Fruit fly (Drosophila melanogaster): ENCODE data around the gene dj.

Gene dj

DNA sequence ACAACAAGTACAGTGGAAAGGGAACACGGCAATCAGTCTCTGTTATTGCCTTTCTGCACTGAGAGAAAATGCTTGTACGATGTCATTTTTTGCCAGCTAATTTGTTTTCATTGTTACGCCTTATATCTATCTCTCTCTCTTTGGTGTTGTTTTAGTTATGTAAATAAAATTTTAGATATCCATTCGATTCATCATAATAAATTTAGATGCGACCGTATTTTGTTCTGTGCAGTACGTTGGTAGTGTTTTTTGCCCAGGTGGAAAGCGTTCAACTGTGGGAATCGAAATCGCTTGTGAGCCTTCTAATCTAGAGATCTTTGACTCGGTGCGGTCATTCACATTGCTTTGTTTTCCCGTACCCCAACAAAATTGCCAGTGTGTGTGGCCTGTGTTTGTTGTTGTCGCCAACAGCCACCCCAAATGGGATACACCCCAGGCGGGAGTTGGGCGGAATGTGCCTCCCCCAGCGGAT lies 16.6 kb downstream of the dj start (continued):
- TF ChIP-seq gcm2 (GFP tag; optimal IDR thresholded peaks at IDR 0.05) (peak; percentile 79), fd3F (GFP tag; optimal IDR thresholded peaks at IDR 0.05) (peak; percentile 73), B-H2 (GFP tag; optimal IDR thresholded peaks at IDR 0.05) (peak; percentile 65), tio (GFP tag; optimal IDR thresholded peaks at IDR 0.05) (peak; percentile 85), CTCF (GFP tag; optimal IDR thresholded peaks at IDR 0.05) (peak; percentile 64), trh (GFP tag; optimal IDR thresholded peaks at IDR 0.05) (peak; percentile 54), unpg (GFP tag; optimal IDR thresholded peaks at IDR 0.05) (peak; percentile 91), TFAM (GFP tag; optimal IDR thresholded peaks at IDR 0.05) (peak; percentile 52), pros (GFP tag; optimal IDR thresholded peaks at IDR 0.05) (no peak), Ravus (GFP tag; IDR thresholded peaks at IDR 0.05) (no peak), ATbp (GFP tag; optimal IDR thresholded peaks at IDR 0.05) (peak; percentile 91), Hmx (GFP tag; optimal IDR thresholded peaks at IDR 0.05) (peak; percentile 79), tgo (GFP tag; IDR thresholded peaks at IDR 0.05) (no peak), zf30C (GFP tag; optimal IDR thresholded peaks at IDR 0.05) (peak; percentile 94), Optix (GFP tag; IDR thresholded peaks at IDR 0.05) (no peak), Blimp-1 (GFP tag; optimal IDR thresholded peaks at IDR 0.05) (peak; percentile 88), crc (GFP tag; optimal IDR thresholded peaks at IDR 0.05) (peak; percentile 74), croc (GFP tag; conservative IDR thresholded peaks at IDR 0.05) (peak; percentile 77), Dp (GFP tag; optimal IDR thresholded peaks at IDR 0.05) (no peak), CkIIα-i1 (GFP tag; IDR thresholded peaks at IDR 0.05) (no peak), z (GFP tag; IDR thresholded peaks at IDR 0.05) (no peak), hbn (GFP tag; IDR thresholded peaks at IDR 0.05; ENCODE audit: partially characterized antibody) (no peak), CG10147 (GFP tag; optimal IDR thresholded peaks at IDR 0.05) (peak; percentile 92), luna (GFP tag; optimal IDR thresholded peaks at IDR 0.05) (peak; percentile 74), Sox102F (GFP tag; optimal IDR thresholded peaks at IDR 0.05) (peak; percentile 91), wdn (GFP tag; IDR thresholded peaks at IDR 0.05) (no peak)

DNA sequence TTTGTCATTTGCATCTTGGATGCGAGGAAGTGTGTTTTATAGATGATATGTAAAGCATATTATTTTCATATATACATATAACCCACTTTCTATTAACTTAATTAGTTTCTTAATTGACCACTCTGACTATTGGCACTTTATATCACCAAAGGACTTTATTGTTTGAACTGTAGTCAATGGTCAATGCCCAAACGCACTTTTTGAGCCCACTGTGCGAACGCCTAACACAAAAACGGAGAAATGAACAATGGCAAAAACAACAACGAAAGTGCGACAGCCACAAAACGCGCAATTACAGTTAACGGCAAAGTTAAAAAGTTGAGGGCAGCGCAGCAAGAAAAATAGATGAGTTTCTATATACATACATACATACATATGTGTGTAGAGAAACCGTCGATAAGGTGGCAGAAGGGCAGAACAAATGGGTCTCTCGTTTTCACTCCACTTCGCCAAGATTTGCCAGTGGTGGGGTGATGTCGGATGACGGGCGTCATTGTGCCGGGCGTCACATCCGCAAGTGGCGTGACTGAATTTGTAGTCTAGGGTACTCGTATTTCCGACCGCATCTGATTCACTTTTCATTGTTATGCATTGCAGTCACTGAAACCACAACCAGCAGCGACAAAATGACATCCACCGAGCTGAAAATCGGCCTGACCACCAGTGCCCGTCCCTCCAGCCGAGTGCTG lies 17.3 kb downstream of the dj start:
- TF ChIP-seq bab2 (GFP tag; optimal IDR thresholded peaks at IDR 0.05) (no peak), gem (tag; optimal IDR thresholded peaks at IDR 0.05) (peak; percentile 23), crp (GFP tag; optimal IDR thresholded peaks at IDR 0.05) (no peak), Med (GFP tag) (peak; percentile 80), kni (GFP tag; optimal IDR thresholded peaks at IDR 0.05) (no peak), zfh1 (GFP tag; IDR thresholded peaks at IDR 0.05) (0 out of 3 replicates have a peak, but pooled peaks have one; percentile 23), lab (GFP tag; optimal IDR thresholded peaks at IDR 0.05) (no peak), PHDP (tag; optimal IDR thresholded peaks at IDR 0.05) (peak; percentile 21), twi (tag; optimal IDR thresholded peaks at IDR 0.05) (no peak), CG4707 (GFP tag; optimal IDR thresholded peaks at IDR 0.05) (peak; percentile 89), CG2712 (tag; optimal IDR thresholded peaks at IDR 0.05) (no peak), CG4360 (GFP tag; IDR thresholded peaks at IDR 0.05) (0 out of 2 replicates have a peak, but pooled peaks have one; percentile 14), Hand (GFP tag; optimal IDR thresholded peaks at IDR 0.05) (peak; percentile 44), Sry-δ (GFP tag; optimal IDR thresholded peaks at IDR 0.05) (no peak), Mes4 (GFP tag; optimal IDR thresholded peaks at IDR 0.05) (no peak), unpg (GFP tag; optimal IDR thresholded peaks at IDR 0.05) (peak; percentile 14), pfk (GFP tag; optimal IDR thresholded peaks at IDR 0.05) (peak; percentile 24), CG18599 (GFP tag; optimal IDR thresholded peaks at IDR 0.05) (peak; percentile 9), Atf6 (GFP tag; IDR thresholded peaks at IDR 0.05) (no peak; the same call in 1 of the 2 replicates)
